Worm (Caenorhabditis elegans): ENCODE measurements around the gene F42H10.3.
A peak's percentile ranks its signal among the peaks of the same experiment; 100 is the strongest.

ce11 chrIII:8529002-8529401 lies 45.0 kb downstream of the F42H10.3 start:
- no peak for TF ChIP-seq T22C8.4 (GFP tag; IDR thresholded peaks at IDR 0.05)
- 0 out of 2 replicates have a peak, but pooled peaks have one; percentile 46 for TF ChIP-seq tab-1 (GFP tag; IDR thresholded peaks at IDR 0.05)
- no peak for TF ChIP-seq cog-1 (tag; optimal IDR thresholded peaks at IDR 0.05)
- no peak for TF ChIP-seq ztf-23 (GFP tag; IDR thresholded peaks at IDR 0.05)
- TF ChIP-seq klf-2 (GFP tag; conservative IDR thresholded peaks at IDR 0.05) = 0 out of 2 replicates have a peak, but pooled peaks have one; percentile 48
- no peak for TF ChIP-seq ref-1 (GFP tag; conservative IDR thresholded peaks at IDR 0.05)
- no peak for TF ChIP-seq med-1 (GFP tag; optimal IDR thresholded peaks at IDR 0.05; ENCODE audit: insufficient read depth)
- TF ChIP-seq flt-1 (GFP tag; IDR thresholded peaks at IDR 0.05) = no peak

Data from whole organism, midembryonic.